Worm (Caenorhabditis elegans) whole organism, L4/young adult: ENCODE data around the gene bus-18.

Experiments used
- W03F9.2 ChIP-seq: fragments of 150-350 bp; optimal IDR thresholded peaks from 2 replicates; lab custom pipeline; 2014; ENCODE audit warnings: missing biosample characterization, missing genetic modification characterization
- dao-5 ChIP-seq: sonication (generic microtip); optimal IDR thresholded peaks from 2 replicates; lab custom pipeline; 2016; ENCODE audit warnings: missing genotype, missing genetic modification characterization, moderate library complexity, missing compliant biosample characterization
- him-1 ChIP-seq: sonication (generic microtip); optimal IDR thresholded peaks from 2 replicates; lab custom pipeline; 2016; ENCODE audit warnings: missing genotype, missing genetic modification reagents, missing genetic modification characterization, missing compliant biosample characterization

Gene bus-18

DNA sequence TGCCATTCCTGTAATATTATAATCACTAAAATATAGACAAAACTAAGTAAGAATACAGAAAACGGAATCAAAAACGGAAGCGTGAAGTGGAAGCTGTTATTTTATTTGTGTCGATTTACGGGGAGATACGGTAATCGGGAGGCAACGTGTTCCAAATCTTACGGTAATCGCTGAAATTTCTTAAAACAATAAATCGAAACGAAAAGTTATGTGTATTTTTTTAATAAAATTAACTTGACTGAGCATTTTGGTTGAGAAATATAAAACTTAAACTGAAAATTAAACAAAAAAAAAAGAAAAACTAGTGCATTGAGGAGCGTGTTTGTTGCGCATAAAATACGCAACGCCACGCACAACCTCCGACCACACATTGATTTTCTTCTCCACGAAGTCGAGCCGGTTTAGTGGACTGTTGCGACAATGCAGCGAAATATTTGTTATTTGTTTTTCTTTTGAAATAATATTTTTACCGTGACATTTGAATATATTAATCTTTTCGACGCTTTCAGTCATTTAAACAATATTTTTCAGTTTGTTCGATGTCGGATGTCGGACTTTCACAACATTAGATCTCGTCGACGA lies 9.1 kb upstream of the bus-18 start, which contains the start of the genes F55A11.1 and syx-5:
Gene F55A11.1 (minus strand): TSS at position 13 of the 582 bp plus-strand sequence.
Gene syx-5 (plus strand): TSS at position 532 of the 582 bp plus-strand sequence.
- TF ChIP-seq dao-5 (tag; lab: Kevin White, UChicago) (no peak), him-1 (peak; percentile 69), W03F9.2 (tag; lab: Kevin White, UChicago) (peak; percentile 87)

DNA sequence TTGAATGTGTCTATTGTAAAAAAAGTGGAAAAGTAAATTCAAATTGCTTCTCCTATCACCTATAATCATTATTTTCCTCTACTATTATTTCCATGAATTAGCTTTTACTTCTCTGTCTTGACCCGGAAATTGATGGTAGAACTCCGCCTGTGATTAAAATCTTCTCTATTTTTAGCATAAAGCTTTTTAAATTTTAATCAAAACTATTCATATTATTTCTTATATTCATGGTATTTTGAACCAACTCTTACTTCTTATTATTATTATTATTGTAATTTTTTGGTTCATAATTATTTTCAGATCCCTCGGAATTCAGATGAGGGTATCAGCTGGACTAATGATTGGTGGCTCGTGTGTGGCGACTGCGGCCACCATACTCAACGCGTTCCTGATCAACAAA lies 6.5 kb upstream of the bus-18 start, which contains the start of gene sel-11:
Gene sel-11 (plus strand): TSS at position 301 of the 400 bp plus-strand sequence.
- no peak for TF ChIP-seq W03F9.2 (tag; lab: Kevin White, UChicago)
- no peak for TF ChIP-seq him-1
- TF ChIP-seq dao-5 (tag; lab: Kevin White, UChicago): no peak

DNA sequence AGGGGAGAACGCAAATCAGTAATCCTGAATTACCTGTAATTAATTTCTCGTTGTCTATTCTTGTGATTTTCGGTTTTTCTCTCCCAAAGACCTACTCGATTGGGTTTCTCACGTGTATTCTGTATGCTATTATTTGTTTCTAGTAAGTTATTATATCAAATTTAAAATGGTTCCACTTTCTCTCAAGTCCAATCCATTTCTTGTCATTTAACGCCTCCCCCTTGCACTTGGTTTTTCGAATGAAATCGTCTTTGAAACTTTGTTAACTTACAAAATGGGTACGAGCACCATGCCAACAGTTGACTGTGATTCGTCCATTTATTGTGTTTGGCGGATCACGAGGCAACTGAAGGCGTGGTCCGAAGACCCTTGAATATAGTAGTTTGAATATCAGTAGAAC lies 3.9 kb upstream of the bus-18 start:
- TF ChIP-seq him-1 (no peak), dao-5 (tag; lab: Kevin White, UChicago) (no peak), W03F9.2 (tag; lab: Kevin White, UChicago) (no peak)

DNA sequence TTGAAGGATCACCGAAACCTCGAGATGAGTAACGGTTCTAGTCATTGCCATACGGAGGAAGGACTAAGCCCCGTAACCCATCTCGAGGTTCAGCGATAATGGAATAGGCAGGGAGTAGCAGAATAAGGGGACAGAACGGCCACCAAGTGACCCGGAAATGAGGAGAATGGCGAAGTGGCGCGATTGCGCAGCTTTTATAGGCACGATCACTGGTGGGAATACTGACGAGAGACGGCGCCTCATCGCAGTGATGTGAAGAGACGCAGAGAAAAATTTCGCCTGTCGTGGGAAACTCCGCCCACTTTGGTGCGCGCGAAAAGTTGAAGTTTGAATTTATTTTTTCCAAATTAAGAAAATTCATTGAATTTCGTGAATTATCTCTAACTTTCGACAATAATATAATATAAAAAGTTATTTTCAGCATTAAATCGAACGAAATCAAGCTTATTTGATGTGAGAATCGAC lies 3.4 kb upstream of the bus-18 start, which contains the start of gene F55A11.4:
Gene F55A11.4 (plus strand): TSS at position 415 of the 465 bp plus-strand sequence.
- no peak for TF ChIP-seq dao-5 (tag; lab: Kevin White, UChicago)
- TF ChIP-seq W03F9.2 (tag; lab: Kevin White, UChicago): no peak
- no peak for TF ChIP-seq him-1

DNA sequence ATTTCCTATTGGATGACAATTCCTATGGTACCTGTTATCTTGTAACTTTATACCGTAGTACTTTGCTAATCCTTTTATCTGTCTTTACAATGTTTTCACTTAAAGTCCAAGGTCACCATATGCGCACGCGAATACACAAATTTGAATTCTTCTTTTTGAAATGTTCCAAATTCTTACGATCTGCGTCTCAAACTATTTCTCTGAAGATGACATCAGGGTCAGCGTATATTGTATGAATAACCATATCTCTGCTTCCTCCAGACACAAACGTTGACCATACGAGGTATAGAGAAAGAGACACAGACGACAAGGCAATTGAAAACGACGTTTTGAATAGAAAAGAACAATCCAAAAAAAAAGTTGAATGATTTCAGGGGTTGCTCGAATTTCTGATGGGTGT lies 414 bp downstream of the bus-18 start:
- no peak for TF ChIP-seq dao-5 (tag; lab: Kevin White, UChicago)
- no peak for TF ChIP-seq W03F9.2 (tag; lab: Kevin White, UChicago)
- TF ChIP-seq him-1: no peak

DNA sequence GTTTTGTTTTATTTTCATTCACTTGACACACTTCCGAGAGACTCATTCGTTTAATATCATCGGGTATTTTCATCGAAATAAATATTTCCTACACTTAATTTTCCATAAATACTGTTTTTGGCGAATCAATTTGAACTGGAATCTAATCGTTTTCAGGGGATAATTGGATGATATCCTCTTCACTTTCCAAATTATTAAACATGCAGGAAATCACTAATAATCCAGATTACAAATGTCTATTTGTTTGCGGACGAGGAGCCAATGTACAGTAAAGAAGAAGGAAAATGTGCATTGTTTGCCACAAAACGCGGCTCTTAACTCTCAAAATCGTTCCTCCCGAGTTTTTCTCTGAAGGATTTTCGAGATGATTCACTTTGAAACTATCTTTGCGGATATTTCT lies 3.0 kb downstream of the bus-18 start, which contains the start of gene F55A11.6:
Gene F55A11.6 (plus strand): TSS at position 301 of the 400 bp plus-strand sequence.
- no peak for TF ChIP-seq him-1
- no peak for TF ChIP-seq W03F9.2 (tag; lab: Kevin White, UChicago)
- no peak for TF ChIP-seq dao-5 (tag; lab: Kevin White, UChicago)

DNA sequence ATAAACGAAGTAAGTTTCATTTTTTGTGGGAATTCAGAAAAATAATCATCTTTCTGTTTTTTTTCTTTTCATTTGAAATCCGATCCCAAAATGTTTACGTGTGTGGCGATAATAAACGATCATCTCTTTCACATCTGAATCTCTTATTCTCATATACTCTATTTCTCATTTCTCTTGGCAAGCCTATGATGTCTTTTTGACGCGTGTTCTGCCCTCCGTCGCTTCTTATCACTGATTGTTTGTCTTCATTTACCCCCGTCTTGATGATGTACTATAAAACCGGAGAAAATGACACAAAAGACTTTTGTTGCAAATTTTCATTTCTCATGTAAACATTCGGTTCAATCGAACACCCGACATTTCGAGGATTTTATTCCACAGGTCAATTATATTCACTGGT lies 4.3 kb downstream of the bus-18 start:
- TF ChIP-seq him-1 (no peak), W03F9.2 (tag; lab: Kevin White, UChicago) (no peak), dao-5 (tag; lab: Kevin White, UChicago) (no peak)

DNA sequence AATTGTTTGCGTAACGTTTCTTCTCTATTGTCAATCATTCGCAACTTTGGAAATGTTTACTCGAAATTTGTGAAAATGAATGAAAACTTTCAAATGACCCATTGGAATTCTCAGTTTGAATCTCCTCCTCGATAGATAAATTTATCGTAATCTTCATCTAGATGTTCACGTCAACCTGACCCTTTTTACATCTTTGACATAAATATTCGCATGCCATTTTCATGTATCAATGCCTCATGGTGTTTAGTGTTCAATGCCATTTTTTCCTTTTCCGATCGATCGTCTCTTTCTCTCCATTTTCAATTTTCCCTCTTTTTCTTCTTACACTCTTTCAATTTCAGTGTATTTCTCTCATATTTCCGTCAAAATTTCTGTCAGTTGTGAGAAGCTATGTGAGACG lies 5.8 kb downstream of the bus-18 start:
- no peak for TF ChIP-seq W03F9.2 (tag; lab: Kevin White, UChicago)
- no peak for TF ChIP-seq him-1

DNA sequence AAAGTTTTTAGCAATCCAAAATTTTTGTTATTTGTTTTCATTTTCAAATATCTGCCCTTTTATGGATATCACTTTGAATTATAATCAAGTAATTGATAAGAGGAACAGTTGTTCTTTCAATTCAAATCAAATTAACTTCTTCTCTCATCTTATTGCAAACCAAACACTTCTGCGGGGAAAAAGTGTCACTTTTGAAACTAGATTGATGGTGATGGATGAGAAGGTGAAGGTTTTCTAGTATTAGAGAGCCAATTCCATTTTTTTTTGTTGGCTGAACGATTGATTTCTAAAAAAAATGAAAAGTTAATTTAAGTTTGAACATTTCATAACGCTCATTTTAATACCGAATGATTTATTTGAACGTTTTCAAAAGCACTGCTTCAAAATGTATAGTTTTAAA lies 6.3 kb downstream of the bus-18 start:
- TF ChIP-seq W03F9.2 (tag; lab: Kevin White, UChicago): no peak
- TF ChIP-seq him-1: no peak
- TF ChIP-seq dao-5 (tag; lab: Kevin White, UChicago): no peak

DNA sequence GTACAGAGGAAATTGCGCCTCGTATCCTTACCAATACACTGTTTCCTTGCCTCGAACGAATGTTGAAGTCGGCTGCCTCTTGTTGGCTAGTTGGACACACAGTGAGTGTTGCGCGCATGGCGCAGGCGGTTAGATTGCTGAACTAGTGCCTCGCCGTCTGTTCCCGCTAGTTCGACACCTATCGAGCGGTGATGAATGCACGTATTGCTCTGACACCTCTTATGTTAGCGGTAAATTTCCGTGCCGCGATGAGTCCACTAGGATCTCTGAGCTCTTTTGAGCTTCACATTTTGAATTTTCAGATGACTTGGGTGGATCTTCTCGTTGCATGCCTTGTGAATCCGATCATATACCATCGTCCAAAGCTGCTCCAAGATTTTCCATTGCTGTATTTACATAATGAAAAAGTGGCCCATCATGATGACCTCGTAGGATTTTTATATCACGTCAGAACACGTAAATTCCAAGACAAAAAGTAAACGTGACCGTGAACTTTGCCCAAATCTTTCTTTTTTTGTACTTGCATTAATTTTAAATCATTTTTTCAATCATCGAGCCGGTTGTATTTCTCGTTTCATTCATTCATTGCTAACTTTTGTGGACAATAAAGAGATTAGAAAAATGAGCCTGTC lies 9.4 kb downstream of the bus-18 start, which contains the start of gene F55A11.11:
Gene F55A11.11 (plus strand): TSS at position 341 of the 632 bp plus-strand sequence.
- peak; percentile 72 for TF ChIP-seq him-1
- peak; percentile 82 for TF ChIP-seq dao-5 (tag; lab: Kevin White, UChicago)
- TF ChIP-seq W03F9.2 (tag; lab: Kevin White, UChicago): peak; percentile 78

DNA sequence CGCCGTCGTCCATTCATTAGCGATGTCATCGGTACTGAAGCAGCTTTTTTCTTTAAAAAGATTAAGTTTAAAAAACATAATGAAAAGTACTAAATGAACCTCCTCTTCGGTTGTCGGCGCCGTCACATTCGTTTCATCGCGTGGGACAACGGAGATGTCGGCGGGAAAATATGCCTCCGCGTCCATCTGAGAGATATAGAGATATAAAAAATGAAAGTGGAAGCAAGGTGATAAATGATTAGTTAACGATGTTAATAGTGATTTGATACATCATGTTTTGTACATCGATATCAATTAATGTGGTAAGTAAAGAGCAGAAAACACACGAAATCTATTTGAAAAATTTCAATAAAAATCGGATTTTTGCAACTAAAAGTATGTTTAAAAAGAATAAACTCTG lies 13.7 kb downstream of the bus-18 start, which contains the start of gene F55A11.7:
Gene F55A11.7 (minus strand): TSS at position 186 of the 400 bp plus-strand sequence.
- TF ChIP-seq W03F9.2 (tag; lab: Kevin White, UChicago): no peak
- no peak for TF ChIP-seq him-1
- TF ChIP-seq dao-5 (tag; lab: Kevin White, UChicago): no peak

DNA sequence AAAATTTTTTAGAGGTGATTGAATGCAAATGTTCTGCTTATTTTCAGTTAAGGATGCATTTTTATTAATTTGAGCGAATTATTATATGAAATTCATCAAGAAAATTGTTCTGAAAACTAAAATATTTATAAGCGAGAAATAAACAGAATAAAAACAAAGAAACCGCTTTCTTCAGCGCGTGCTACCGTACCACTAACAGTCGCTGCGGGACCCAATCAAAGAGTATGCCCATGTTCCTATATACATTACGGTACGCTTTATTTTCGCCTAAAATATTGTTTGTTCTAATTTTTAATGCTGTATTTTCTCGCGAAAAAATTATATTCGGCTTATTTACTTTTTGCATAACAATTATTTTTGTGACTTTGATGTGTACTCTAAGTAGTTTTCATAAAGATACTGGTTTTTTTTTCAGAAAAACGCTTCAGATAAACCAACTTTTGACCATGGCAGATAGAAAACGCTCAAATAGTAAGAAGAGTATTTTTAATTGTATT lies 14.3 kb downstream of the bus-18 start, which contains the start of gene F55A11.8:
Gene F55A11.8 (plus strand): TSS at position 447 of the 497 bp plus-strand sequence.
- TF ChIP-seq dao-5 (tag; lab: Kevin White, UChicago): no peak
- peak; percentile 31 for TF ChIP-seq W03F9.2 (tag; lab: Kevin White, UChicago)

DNA sequence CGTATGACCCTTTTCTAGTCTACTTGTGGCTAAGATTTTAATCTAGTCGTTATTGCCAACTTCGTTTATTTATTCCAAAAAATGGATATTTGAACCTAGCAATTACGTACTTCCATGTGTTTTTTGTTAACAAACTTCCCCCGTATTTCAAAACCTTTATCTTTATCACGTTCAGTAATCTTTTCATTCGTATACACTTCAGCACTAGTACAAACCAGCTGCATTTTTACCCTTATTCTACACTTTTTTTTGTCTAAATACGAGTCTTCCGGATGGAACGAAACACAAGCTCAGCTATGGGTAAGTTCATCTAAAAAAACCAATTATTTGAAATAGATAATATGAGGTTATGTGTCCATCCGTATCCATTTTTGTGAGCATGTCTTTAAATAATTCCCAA lies 16.0 kb downstream of the bus-18 start, which contains the start of gene D2023.1:
Gene D2023.1 (plus strand): TSS at position 77 of the 400 bp plus-strand sequence.
- TF ChIP-seq W03F9.2 (tag; lab: Kevin White, UChicago) (no peak), dao-5 (tag; lab: Kevin White, UChicago) (no peak), him-1 (no peak)

DNA sequence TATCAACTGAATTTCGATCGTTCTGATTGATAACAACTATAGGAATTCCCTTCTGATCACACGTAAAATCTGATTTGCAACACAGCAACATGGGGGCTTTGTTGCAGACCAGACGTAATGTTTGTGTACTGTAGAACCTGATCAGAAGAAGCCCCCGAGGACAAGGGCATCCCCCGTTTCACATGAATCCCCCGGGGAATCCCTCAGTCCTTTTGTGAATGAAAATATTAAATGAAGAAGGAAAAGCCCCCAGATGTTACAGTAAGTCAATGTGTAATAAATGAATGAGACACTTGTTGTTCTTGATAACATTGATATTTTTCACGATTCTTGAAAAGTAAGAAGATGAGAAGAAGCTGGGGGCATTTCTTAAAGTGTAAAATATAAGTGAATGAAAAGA lies 20.7 kb downstream of the bus-18 start:
- TF ChIP-seq dao-5 (tag; lab: Kevin White, UChicago) (no peak), him-1 (no peak), W03F9.2 (tag; lab: Kevin White, UChicago) (no peak)
